Worm (Caenorhabditis elegans): ENCODE measurements around the gene fbxa-56.

fbxa-56 gene

DNA sequence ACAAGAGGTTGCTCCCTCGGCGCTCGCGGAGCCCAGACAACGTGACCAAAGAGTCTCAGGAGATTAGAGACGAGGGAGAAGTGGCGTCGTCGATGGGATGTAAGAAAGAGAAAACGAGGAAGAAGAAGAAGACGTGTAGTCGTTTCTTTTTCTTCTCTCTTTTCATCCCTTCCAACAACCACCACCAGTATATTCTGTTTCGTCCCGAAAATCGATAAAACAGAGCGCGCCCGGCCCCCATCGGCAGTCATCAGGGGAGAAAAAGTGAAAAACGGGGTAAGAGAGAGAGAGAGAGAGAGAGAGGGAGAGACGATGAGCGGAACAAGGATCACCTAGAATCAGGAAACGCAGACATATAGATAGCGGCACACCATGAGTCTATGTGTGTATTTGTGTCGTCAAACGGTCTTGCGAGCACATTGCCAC, 50.0 kb downstream of the fbxa-56 start (continued):
- peak; percentile 41; the same call in 1 of the 2 replicates for TF ChIP-seq pbrm-1 (GFP tag; IDR thresholded peaks at IDR 0.05)
- TF ChIP-seq Y53G8AR.9 (GFP tag; conservative IDR thresholded peaks at IDR 0.05) = 0 out of 2 replicates have a peak, but pooled peaks have one; percentile 30
- TF ChIP-seq lin-35 (GFP tag; optimal IDR thresholded peaks at IDR 0.05) = peak in 1 of 3 experiments; percentile 41
- TF ChIP-seq B0035.1 (tag; optimal IDR thresholded peaks at IDR 0.05) = no peak
- TF ChIP-seq ceh-58 (GFP tag; IDR thresholded peaks at IDR 0.05) = no peak
- TF ChIP-seq ekl-4 (GFP tag; IDR thresholded peaks at IDR 0.05) = peak; percentile 57; the same call in 1 of the 2 replicates
- TF ChIP-seq efl-1 (GFP tag; optimal IDR thresholded peaks at IDR 0.05) = no peak
- peak; percentile 71 for TF ChIP-seq mcd-1 (GFP tag; IDR thresholded peaks at IDR 0.05)
- peak; percentile 74; the same call in 1 of the 2 replicates for TF ChIP-seq lin-26 (GFP tag; IDR thresholded peaks at IDR 0.05)
- peak; percentile 93 for TF ChIP-seq zfh-2 (GFP tag; conservative IDR thresholded peaks at IDR 0.05)
- TF ChIP-seq C17E4.6 (GFP tag; IDR thresholded peaks at IDR 0.05) = no peak
- peak; percentile 59; the same call in 1 of the 2 replicates for TF ChIP-seq dox-1 (GFP tag; IDR thresholded peaks at IDR 0.05)
- peak; percentile 76 for TF ChIP-seq lin-40 (tag; optimal IDR thresholded peaks at IDR 0.05)
- no peak for TF ChIP-seq ZK185.1 (tag; optimal IDR thresholded peaks at IDR 0.05; ENCODE audit: poor library complexity, severe bottlenecking)
- TF ChIP-seq lin-54 (GFP tag; optimal IDR thresholded peaks at IDR 0.05) = peak; percentile 18
- TF ChIP-seq F49E8.2 (tag; optimal IDR thresholded peaks at IDR 0.05; ENCODE audit: insufficient read depth) = no peak
- no peak for TF ChIP-seq F22D6.2 (tag; optimal IDR thresholded peaks at IDR 0.05)
- TF ChIP-seq attf-3 (GFP tag; conservative IDR thresholded peaks at IDR 0.05) = 0 out of 2 replicates have a peak, but pooled peaks have one; percentile 26
